Worm (Caenorhabditis elegans): ENCODE data around the gene F31F6.2.

F31F6.2 gene

DNA sequence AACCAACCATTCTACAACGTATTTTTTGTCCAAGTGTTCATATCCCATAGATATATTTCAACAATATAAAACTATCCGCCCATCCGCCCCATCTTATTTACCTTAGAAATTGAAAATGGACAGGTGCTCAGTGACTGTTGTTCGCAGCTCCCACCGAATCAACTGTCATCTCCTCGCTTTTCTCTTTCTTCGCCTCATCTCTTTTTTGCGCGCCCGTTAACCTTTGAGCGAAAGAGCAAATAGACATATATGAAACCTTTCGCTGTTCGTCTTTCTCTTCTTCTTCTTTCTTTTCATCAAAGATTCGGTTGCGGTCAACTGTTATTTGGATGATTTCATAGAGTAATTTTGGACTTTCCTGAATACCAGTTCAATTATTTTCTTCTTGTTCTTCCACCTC lies 4.0 kb upstream of the F31F6.2 start, which contains the start of gene sssh-1:
sssh-1 (plus strand) TSS at position 301 of the 400 bp plus-strand sequence.
- TF ChIP-seq nfya-1 (tag; optimal IDR thresholded peaks at IDR 0.05; ENCODE audit: borderline replicate concordance, insufficient read depth): no peak
- no peak for TF ChIP-seq lin-35 (GFP tag; optimal IDR thresholded peaks at IDR 0.05)
- TF ChIP-seq gei-17 (GFP tag; optimal IDR thresholded peaks at IDR 0.05): no peak
- no peak for TF ChIP-seq dpl-1 (GFP tag; optimal IDR thresholded peaks at IDR 0.05)
- TF ChIP-seq unc-62 (GFP tag; optimal IDR thresholded peaks at IDR 0.05): no peak
- no peak for TF ChIP-seq lin-40 (tag; optimal IDR thresholded peaks at IDR 0.05)

DNA sequence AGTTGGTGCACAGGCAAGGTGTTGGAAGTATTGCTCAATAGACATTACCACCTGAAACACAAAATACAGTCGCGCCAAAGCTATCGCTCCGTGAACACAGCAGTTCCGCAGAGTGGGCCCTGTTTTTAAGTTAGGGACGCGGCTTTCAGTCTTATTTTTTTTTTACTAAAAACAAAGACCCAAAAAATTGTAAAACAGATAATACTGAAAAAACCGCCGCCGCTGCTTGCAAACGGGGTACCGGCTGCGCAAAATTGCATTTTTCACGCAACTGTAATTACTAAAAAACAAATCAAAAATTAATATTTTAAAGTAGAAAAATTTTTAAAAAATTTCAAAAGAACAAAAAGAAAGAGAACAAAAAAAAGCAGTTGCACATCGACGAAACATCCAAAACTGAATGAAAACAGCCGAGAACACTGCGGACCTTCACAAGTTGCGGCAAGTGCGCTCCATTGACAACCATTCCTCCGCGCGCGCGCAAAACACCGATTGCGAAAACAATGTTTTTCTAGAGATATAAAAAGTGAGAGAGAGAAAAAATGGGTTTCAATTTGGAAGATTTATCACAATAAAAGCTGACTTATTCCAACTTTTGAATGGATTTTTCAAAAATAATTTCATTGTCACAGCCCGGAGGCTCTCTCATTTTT lies 1.3 kb upstream of the F31F6.2 start, which contains the start of gene F31F6.3:
F31F6.3 (minus strand) TSS at position 51 of the 653 bp plus-strand sequence.
- TF ChIP-seq akir-1 (GFP tag; optimal IDR thresholded peaks at IDR 0.05) (no peak), mxl-1 (tag; optimal IDR thresholded peaks at IDR 0.05) (no peak), ceh-40 (GFP tag; IDR thresholded peaks at IDR 0.05) (no peak), rpc-1 (optimal IDR thresholded peaks at IDR 0.05) (no peak), rpc-1 (tag; optimal IDR thresholded peaks at IDR 0.05) (no peak), madf-6 (GFP tag; IDR thresholded peaks at IDR 0.05) (peak; percentile 65), D2030.7 (GFP tag; IDR thresholded peaks at IDR 0.05) (no peak), efl-1 (GFP tag; optimal IDR thresholded peaks at IDR 0.05) (peak; percentile 73), mcd-1 (GFP tag; IDR thresholded peaks at IDR 0.05) (peak; percentile 46), ama-1 (optimal IDR thresholded peaks at IDR 0.05) (no peak), ama-1 (GFP tag; optimal IDR thresholded peaks at IDR 0.05) (no peak), hrde-1 (tag; optimal IDR thresholded peaks at IDR 0.05; ENCODE audit: borderline replicate concordance) (no peak), madf-8 (GFP tag; conservative IDR thresholded peaks at IDR 0.05) (0 out of 2 replicates have a peak, but pooled peaks have one; percentile 8), dpl-1 (GFP tag; optimal IDR thresholded peaks at IDR 0.05) (peak; percentile 38)

DNA sequence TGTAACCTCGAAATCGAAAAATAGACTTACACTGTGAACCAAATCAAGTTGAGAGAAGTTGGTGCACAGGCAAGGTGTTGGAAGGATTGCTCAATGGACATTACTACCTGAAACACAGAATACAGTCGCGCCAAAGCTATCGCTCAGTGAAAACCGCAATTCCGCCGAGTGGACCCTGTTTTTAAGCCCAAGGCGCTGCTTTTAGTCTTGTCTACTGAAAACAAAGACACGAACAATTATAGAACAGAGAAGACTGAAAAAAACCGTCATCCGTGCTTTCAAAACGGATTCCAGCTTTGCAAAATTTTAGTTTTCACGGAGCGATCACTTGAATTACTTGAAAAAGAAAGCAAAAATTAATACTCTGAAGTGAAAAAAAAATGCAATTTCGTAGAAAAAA lies 3.5 kb downstream of the F31F6.2 start, which contains the start of gene F31F6.1:
F31F6.1 (minus strand) TSS at position 101 of the 400 bp plus-strand sequence.
- TF ChIP-seq tbp1 (GFP tag; optimal IDR thresholded peaks at IDR 0.05) (no peak), xnd-1 (tag; optimal IDR thresholded peaks at IDR 0.05) (no peak), aptf-3 (GFP tag; IDR thresholded peaks at IDR 0.05) (no peak), mxl-1 (tag; optimal IDR thresholded peaks at IDR 0.05) (no peak), B0019.2 (GFP tag; conservative IDR thresholded peaks at IDR 0.05) (no peak), bed-1 (GFP tag; IDR thresholded peaks at IDR 0.05) (no peak), akir-1 (GFP tag; optimal IDR thresholded peaks at IDR 0.05) (no peak), unc-62 (GFP tag; optimal IDR thresholded peaks at IDR 0.05) (no peak), B0261.1 (tag; optimal IDR thresholded peaks at IDR 0.05) (no peak), egrh-3 (GFP tag; IDR thresholded peaks at IDR 0.05) (no peak), Y67H2A.10 (GFP tag; conservative IDR thresholded peaks at IDR 0.05) (no peak), C06A6.2 (GFP tag; conservative IDR thresholded peaks at IDR 0.05) (no peak), rec-8 (tag; optimal IDR thresholded peaks at IDR 0.05) (no peak), snpc-4 (GFP tag; optimal IDR thresholded peaks at IDR 0.05) (no peak), snpc-4 (tag; optimal IDR thresholded peaks at IDR 0.05) (no peak), ztf-22 (GFP tag; optimal IDR thresholded peaks at IDR 0.05) (no peak), F10E7.11 (tag; optimal IDR thresholded peaks at IDR 0.05) (no peak), lin-26 (GFP tag; IDR thresholded peaks at IDR 0.05) (no peak)

DNA sequence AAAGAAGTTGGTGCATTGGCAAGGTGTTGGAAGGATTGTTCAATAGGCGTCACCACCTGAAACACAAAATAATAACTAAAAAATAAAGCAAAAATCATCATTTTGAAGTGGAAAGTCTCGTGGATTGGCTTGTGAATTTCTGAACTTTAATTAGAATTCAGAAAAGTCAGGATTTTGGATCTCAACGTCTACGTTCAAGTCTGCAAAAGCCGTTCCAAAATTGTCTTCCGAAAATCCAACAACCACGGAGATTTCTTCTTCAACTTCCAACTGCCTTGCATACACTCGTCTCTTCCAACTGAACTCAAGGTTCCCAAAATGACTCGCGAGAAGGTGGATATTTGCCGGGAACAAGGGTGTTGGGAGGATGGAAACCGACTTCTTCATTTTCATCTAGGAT lies 5.9 kb downstream of the F31F6.2 start, which contains the start of gene C27C12.3:
C27C12.3 (minus strand) TSS at position 101 of the 400 bp plus-strand sequence.
- TF ChIP-seq F10E7.11 (tag; optimal IDR thresholded peaks at IDR 0.05) (no peak), ztf-22 (GFP tag; optimal IDR thresholded peaks at IDR 0.05) (no peak), F39B2.1 (GFP tag; IDR thresholded peaks at IDR 0.05) (no peak), die-1 (tag; optimal IDR thresholded peaks at IDR 0.05) (no peak), C17E4.6 (GFP tag; IDR thresholded peaks at IDR 0.05) (no peak), nhr-120 (GFP tag; IDR thresholded peaks at IDR 0.05) (no peak), nhr-27 (tag; optimal IDR thresholded peaks at IDR 0.05) (no peak), lin-26 (GFP tag; IDR thresholded peaks at IDR 0.05) (no peak), hlh-26 (GFP tag; conservative IDR thresholded peaks at IDR 0.05) (no peak), snpc-3.4 (tag; optimal IDR thresholded peaks at IDR 0.05) (no peak), sptf-2 (GFP tag; optimal IDR thresholded peaks at IDR 0.05) (no peak), let-607 (tag; optimal IDR thresholded peaks at IDR 0.05) (no peak), B0261.1 (tag; optimal IDR thresholded peaks at IDR 0.05) (no peak), madf-3 (GFP tag; IDR thresholded peaks at IDR 0.05) (no peak), lin-40 (tag; optimal IDR thresholded peaks at IDR 0.05) (no peak), lin-35 (GFP tag; optimal IDR thresholded peaks at IDR 0.05) (no peak)
